Worm (Caenorhabditis elegans) whole organism, dauer: ENCODE measurements around the gene Y71H2B.5.
"Not testable (repeated sequence)": the region's sequence is repeated elsewhere in the genome, so short reads cannot be mapped to it uniquely, and the experiment has no call there.

Experiments
- unc-62 ChIP-seq: sonication (generic microtip); optimal IDR thresholded peaks from 2 replicates; lab custom pipeline; 2017; ENCODE audit warnings: missing biosample characterization, missing genetic modification reagents, missing genetic modification characterization

Gene Y71H2B.5

DNA sequence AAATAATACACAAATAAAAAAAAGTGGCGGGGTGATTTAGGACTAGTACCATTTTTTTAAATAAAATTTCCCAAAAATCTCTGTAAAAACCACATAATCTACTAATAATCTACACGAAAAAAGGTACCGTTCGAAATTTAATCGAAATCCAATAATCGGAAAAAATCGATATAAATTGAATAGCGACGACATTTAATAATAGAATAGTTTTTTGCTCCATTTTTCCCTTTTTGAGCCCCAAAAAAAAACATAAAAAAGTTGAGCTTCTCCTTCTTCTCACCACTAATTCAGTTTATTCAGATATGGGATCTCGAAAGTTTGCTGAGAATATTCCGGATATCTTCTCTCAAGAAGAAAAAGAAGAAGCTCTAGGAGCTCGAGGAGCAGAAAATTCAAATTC, at the start of gene Y71H2B.5:
Gene Y71H2B.5, plus strand, starts transcription at position 301 of the 400 bp plus-strand sequence.
- TF ChIP-seq unc-62 = not testable (repeated sequence)

DNA sequence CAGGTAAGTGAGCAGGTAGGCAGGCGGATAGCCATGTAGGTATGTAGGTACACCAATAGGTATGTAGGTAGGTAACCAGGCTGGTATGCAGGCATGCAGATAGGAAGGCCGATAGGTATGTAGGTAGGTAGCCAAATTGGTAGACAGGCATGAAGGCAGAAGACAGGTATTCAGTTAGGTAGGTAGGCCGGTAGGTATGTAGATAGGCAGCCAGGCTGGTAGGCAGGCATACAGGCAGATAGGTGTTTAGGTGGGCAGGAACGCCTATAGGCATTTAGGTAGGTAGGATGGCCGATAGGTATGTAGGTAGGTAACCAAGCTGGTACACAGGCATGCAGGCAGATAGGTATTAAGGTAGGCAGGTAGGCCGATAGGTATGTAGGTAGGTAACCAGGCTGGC, 47.1 kb upstream of the Y71H2B.5 start:
- no peak for TF ChIP-seq unc-62

DNA sequence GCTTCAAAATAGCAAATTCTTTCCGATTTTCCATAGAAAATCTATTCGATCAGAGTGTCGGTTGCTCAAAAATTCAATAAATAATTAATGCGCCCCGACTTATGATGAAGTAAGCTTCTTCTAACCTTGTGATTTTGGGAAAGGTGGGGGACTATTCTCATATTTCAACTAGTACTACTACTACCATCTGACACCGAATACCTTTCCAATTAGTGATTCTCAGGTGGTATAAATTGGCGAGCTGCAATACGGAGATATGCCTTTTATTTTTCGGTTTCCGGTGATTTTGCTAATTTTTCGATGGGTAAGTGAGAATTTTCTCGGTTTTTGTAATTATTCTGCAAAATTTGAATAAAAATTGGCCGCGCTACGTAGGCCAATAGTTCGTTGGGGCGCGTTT, 46.4 kb upstream of the Y71H2B.5 start, which contains the start of gene nhr-239:
Gene nhr-239, plus strand, starts transcription at position 301 of the 400 bp plus-strand sequence.
- TF ChIP-seq unc-62 = no peak

DNA sequence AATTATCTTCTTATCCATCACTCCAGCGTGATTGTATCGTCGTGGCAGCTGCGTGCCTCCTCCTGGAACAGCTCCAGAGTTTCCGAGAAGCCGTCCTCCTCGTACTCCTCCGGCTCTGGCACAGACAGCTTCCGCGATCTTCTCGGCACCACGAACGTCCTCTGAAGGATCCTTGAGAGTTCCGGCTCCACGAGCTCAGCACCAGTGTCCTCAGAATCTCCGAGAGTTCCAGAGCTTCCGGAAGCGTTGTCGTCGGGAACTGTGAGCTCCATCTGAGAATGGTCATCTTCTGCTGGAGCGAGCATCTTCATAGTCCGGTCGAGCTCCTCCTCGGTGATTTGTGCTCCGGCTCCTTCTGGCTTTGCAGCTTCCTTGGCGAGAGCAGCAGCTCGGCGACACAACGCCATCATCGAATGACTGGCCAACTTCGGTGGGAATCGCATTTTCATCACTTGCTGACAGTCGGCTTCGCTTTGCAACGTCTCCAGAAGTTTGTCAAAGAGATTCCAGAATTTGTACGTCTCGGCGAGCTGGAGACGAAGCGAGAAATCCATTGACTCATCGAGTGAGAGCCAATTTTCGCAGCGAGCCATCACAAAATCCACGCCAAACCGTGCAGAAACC, 44.7 kb upstream of the Y71H2B.5 start:
- no peak for TF ChIP-seq unc-62

DNA sequence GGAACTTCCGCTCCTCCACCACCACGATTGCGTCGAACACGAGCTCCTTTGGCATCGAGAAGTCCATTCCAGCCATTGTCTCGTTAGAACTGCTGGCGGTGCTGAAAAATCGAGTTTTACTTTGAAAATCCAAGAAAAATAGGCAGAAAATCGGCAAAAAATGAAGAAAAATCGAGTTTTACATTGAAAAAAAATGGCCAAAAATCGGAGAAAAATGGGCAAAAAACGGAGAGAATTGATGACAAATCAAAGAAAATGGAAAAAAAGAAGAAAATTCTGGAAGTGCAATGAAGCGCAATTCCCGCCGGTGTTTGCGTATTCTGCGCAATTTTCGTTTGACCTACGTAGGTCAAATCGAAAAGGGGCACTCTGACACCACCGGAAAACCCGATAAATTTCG, 43.9 kb upstream of the Y71H2B.5 start, which contains the start of gene Y54F10AM.11:
Gene Y54F10AM.11, minus strand, starts transcription at position 101 of the 400 bp plus-strand sequence.
- not testable (repeated sequence) for TF ChIP-seq unc-62

DNA sequence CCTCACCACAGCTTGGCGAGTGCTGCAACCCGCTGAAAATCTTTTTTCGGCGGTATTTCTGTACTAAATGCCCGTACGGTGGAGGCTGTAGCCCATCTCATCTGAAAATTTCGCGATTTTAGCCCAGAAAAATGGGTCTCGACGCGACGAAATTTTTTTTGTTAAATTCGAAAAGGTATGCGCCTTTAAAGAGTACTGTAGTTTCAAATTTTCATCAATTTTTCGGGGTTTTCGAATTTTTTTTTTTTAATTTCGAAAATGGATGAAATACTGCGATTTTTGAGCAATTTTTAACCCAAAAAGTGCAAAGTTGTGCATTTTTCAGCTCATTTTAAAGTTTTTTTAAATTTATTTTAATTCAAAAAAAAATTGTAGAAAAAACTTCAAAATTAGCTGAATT, 36.4 kb upstream of the Y71H2B.5 start, which contains the start of gene Y54F10AR.2:
Gene Y54F10AR.2, minus strand, starts transcription at position 101 of the 400 bp plus-strand sequence.
- no peak for TF ChIP-seq unc-62

DNA sequence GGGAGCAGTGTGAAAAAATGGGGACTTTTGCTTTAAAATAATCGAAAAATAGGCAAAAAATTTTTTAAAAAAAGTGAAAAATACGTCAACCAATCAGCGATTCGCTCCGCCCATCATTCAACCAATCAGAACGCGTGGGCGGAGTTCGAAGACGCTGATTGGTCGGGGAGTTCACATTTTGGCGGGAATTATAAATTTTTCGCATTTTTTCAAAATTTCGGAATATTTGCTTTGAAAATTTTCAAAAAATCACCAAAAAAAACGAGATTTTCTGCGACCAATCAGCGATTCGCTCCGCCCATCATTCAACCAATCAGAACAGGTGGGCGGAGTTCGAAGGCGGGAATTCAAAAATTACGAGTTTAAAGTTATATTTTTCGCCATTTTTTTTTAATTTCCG, 35.4 kb upstream of the Y71H2B.5 start:
- TF ChIP-seq unc-62 = no peak

DNA sequence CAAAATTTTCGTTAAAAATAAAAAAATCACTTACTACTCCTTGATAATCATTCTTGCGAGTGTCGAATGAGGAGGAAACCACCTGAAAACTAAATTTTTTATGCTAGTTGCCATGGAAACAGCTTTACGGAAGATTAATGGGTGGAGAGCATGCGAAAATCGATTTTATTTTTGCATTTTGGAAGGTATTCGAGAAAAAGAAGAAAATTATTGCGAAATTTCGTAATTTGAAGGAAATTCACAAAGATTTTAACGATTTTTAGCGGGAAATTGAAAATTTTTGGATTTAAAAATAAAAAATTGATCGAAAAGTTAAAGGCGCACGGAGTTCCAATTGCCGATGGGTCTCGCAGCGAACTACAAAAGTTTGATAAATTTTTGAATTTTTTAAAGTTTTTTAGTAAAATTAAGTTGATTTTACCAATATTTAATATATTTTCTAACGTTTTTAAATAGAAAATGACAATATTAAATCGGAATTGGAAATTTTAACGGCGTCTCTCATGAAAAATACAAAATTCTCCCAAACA, 32.1 kb upstream of the Y71H2B.5 start, which contains the start of gene Y54F10AR.1:
Gene Y54F10AR.1, minus strand, starts transcription at position 51 of the 530 bp plus-strand sequence.
- no peak for TF ChIP-seq unc-62

DNA sequence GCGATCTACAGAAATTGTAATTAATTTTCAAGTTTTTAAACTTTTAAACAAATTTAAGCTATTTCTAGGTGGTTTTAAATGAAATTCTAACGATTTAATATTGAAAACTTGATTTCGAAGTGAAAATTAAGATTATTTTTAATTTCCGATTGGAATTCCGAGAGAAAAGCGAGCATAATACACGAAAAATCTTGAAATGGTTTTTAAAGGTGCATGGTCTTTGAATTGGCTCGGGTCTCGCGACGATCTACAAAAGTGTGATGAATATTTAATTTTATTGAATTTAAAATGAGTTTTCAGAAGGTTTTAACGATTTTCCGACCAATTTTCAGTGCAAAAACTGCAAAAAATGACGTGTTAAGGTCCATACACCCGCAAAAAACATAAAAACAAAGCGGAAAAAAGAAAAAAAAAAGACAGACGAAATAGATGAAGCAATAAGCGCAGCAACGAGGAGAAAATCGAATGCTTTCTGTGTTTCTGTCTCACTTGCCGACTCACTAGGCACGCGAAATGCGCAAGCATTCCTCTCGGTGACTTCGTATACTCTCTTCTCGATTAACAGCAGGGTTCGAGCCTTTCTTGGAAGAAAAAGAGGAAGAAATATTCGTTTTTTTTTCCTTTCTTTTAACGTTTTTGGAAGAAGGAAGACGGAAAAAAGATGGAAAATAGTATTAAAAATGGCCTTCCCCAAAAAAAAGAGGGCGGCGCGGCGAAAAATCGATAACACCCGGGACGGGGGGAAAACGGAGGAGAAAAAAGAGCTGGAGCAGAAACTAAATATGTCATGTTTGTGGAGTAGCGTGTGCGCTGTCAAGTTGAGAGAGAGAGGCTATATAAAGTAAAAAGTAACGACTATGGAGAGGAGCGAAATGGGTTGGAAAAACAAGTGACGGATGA, 31.2 kb upstream of the Y71H2B.5 start:
- no peak for TF ChIP-seq unc-62

DNA sequence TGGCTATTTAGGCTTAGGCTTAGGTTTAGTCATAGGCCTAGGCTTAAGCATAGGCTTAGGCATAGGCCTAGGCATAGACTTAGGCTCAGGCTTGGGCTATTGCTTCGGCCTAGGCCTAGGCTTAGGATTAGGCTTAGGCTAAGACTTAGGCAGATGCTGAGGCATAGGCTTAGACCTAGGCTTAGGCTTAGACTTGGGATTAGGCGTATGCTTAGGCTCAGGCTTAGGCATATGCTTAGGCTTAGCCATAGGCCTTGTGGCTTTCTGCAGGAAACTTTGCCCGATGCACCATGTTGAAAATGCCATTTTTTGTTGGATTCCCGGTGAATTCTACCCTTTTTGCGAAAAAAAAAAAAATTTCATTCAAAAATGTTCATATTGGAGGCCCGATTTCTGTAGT, 29.8 kb upstream of the Y71H2B.5 start:
- TF ChIP-seq unc-62 = no peak

DNA sequence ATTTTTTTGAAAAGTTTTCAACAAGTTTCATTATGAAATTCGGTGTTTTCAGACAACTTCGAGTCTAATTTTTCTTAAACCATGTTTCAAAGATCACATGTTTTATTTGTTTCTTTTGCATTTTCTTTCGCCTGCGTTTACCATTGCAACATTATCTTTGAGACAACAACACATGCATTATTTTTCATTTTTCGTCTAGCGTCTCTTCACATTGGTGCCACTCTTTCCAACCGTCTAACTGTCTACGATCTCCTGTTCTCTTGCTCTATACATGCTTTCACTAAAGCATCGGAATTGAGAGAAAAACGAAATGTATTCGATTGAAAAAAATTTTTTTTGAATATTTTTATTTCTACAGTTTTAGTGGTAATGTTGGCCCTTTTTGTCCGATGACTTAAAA, 29.3 kb upstream of the Y71H2B.5 start:
- TF ChIP-seq unc-62 = no peak

DNA sequence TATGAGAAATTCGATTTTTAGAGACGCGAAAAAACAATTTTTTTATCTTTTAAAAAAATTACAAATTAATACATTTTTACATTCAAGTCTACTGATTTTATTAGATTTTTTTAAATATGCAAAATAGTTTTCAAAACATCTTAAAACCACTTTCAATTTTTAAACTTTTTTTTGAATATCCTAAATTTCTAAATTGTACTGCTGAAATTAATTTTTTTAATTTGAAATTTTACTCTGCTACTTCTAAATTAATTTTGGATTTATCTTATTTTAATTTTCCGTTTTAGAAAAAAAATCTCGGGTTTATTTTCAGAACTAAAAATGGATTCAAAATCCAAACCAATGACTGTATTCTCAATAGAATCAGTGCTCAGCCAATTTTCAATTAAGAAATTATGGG, 28.8 kb upstream of the Y71H2B.5 start, which contains the start of gene Y71H2B.8:
Gene Y71H2B.8, plus strand, starts transcription at position 301 of the 400 bp plus-strand sequence.
- TF ChIP-seq unc-62 = no peak

DNA sequence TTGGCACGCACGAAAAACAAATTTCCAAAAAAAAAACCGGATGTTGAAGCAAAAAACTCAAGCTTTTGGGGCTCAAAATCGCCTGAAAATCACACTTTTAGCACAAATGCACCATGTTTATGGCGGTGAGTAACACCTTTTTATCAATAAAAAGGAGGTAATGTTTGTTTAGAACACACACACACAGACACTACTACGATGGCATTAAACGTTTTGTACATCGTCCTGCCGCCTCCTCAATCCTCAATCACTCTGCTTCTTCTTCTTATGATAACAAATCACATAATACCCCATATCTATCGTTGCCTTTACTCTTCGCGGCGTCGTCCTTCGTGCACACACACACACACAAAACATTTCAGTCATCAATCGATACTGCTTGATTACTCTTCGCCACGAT, 21.6 kb upstream of the Y71H2B.5 start, which contains the start of gene gpa-17:
Gene gpa-17, plus strand, starts transcription at position 363 of the 400 bp plus-strand sequence.
- TF ChIP-seq unc-62 = no peak

DNA sequence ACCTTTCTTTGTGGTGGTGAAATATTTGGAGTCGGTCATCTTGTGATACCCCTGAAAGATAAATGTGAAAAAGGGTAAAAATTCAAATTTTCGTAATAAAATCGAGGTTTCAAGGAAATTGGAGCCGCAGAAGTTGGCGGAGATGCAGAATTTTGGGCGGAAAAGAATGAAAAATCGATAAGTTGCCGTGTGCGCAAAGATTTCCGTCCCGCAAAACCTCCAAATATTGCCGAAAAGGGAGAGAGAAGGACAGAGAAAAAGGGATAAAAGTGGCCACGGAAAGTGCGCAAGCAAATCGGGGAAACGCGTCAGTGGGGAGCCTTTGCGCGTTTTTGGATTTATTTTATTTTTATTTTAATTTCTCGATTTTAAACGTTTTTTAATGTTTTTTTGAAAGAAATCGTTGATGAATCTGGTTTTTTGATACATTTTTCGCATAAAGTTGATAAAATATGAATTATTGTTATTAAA, 10.8 kb upstream of the Y71H2B.5 start, which contains the start of gene apb-1:
Gene apb-1, minus strand, starts transcription at position 51 of the 471 bp plus-strand sequence.
- TF ChIP-seq unc-62 = no peak

DNA sequence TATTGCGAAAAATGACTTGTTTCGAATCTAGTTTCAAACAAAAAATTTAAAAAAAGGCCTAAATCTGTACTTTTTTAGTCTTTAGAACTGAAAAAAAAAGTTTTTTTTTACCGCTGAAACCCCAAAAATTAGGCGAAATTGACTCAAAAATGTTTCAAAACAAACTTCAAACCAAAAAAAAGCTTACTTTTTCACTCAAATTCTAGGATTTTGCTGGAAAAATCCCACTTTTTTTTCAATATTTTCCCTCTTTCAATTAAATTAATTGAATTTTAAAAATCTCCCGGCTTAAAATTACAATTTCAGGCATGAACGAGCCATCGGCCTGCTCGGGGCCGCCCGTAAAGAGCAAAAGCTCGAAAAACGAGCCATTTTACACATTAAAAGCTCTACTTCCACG, 10.1 kb upstream of the Y71H2B.5 start, which contains the start of gene mdt-19:
Gene mdt-19, plus strand, starts transcription at position 301 of the 400 bp plus-strand sequence.
- TF ChIP-seq unc-62 = no peak

DNA sequence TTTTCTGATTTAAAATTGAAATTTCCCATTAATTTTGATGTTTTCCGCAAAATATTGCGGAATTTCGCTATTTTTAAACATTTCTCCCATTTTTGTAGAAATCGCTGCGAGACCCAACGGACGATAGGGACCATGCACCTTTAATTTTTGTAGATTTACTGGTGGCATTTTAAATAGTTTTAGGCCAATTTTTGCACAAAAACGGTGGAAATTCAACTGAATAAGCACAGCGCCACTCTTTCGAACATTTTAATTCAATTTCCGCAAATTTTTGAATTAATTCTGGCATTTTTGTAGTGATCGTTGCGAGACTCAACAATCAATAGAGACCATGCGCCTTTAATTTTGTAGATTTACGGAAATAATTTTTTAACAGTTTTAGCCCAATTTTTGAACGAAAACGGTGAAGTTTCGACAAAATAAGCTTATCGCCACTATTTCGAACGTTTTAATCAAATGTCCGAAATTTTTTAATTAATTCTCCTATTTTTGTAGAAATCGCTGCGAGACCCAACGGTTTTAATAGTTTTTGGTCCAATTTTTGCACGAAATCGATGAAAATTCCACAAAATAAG, 9.2 kb upstream of the Y71H2B.5 start:
- TF ChIP-seq unc-62 = no peak
